Fruit fly (Drosophila melanogaster): Measurements from ENCODE around the gene CG31789.

Gene CG31789

DNA sequence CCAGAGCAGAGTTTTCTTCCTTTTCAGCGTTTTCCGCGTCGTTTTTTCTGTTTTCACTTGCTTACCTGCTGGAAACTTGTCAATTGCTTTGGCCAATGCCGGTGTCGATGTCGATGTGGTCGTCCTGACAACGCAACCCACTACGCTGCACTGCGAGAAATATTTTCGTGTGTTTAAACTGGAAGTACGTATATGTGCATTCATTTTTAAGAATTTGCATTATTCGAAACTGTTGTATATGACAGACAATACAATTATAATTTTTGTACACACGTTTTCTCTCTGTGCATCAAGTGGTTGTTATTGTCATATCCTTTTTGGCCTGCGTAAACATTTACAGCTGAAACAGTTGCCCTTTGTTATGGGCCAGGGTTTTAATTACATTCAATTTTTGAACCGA lies 10.3 kb downstream of the CG31789 start, which contains the start of gene IFT46 (continued):
- TF ChIP-seq CG17385 (GFP tag; optimal IDR thresholded peaks at IDR 0.05), result no peak
- no peak for TF ChIP-seq fd96Cb (tag; optimal IDR thresholded peaks at IDR 0.05)
- TF ChIP-seq CG17612 (GFP tag; IDR thresholded peaks at IDR 0.05), result no peak
- no peak for TF ChIP-seq Lpt (GFP tag; optimal IDR thresholded peaks at IDR 0.05)
- no peak for TF ChIP-seq CG33213 (GFP tag; optimal IDR thresholded peaks at IDR 0.05)
- TF ChIP-seq Stat92E (GFP tag; optimal IDR thresholded peaks at IDR 0.05), result no peak
- TF ChIP-seq CG6683 (GFP tag; optimal IDR thresholded peaks at IDR 0.05), result no peak
- TF ChIP-seq cad (GFP tag; optimal IDR thresholded peaks at IDR 0.05), result no peak
- peak; percentile 80 for TF ChIP-seq Med (GFP tag)
- no peak for TF ChIP-seq Dp (GFP tag; optimal IDR thresholded peaks at IDR 0.05)
- no peak for TF ChIP-seq ranshi (GFP tag; IDR thresholded peaks at IDR 0.05)
- TF ChIP-seq MESR4 (GFP tag; optimal IDR thresholded peaks at IDR 0.05), result no peak
- no peak for TF ChIP-seq wdn (GFP tag; IDR thresholded peaks at IDR 0.05)
- no peak for TF ChIP-seq Lim3 (GFP tag; IDR thresholded peaks at IDR 0.05)
- peak; percentile 11 for TF ChIP-seq CG18262 (tag; optimal IDR thresholded peaks at IDR 0.05)
- TF ChIP-seq CG32767 (GFP tag; IDR thresholded peaks at IDR 0.05), result no peak
- TF ChIP-seq Oli (tag; optimal IDR thresholded peaks at IDR 0.05), result no peak
- no peak; the same call in 2 of the 3 replicates for TF ChIP-seq CG14050 (GFP tag; IDR thresholded peaks at IDR 0.05)
- no peak for TF ChIP-seq bigmax (GFP tag; optimal IDR thresholded peaks at IDR 0.05)
- TF ChIP-seq CG14860 (GFP tag; IDR thresholded peaks at IDR 0.05; ENCODE audit: partially characterized antibody), result no peak
- peak; percentile 71 for TF ChIP-seq zfh1 (GFP tag; IDR thresholded peaks at IDR 0.05)
- TF ChIP-seq knrl (GFP tag; IDR thresholded peaks at IDR 0.05; ENCODE audit: partially characterized antibody), result no peak
- TF ChIP-seq CG17361 (GFP tag; IDR thresholded peaks at IDR 0.05), result no peak
- TF ChIP-seq Poxn (GFP tag; IDR thresholded peaks at IDR 0.05), result no peak
- TF ChIP-seq h (optimal IDR thresholded peaks at IDR 0.05), result no peak
- TF ChIP-seq CG4404 (GFP tag; IDR thresholded peaks at IDR 0.05), result peak; percentile 55
- no peak for TF ChIP-seq Blimp-1 (GFP tag; optimal IDR thresholded peaks at IDR 0.05)
- TF ChIP-seq ci (GFP tag; IDR thresholded peaks at IDR 0.05), result no peak
- no peak for TF ChIP-seq corto (GFP tag; optimal IDR thresholded peaks at IDR 0.05)
- no peak for TF ChIP-seq salm (tag; optimal IDR thresholded peaks at IDR 0.05)
- no peak for TF ChIP-seq CG11093 (GFP tag; IDR thresholded peaks at IDR 0.05)
- TF ChIP-seq CG31441 (GFP tag; IDR thresholded peaks at IDR 0.05), result no peak
- TF ChIP-seq CG9437 (GFP tag; optimal IDR thresholded peaks at IDR 0.05), result no peak
- no peak for TF ChIP-seq Opbp (GFP tag; IDR thresholded peaks at IDR 0.05; ENCODE audit: partially characterized antibody)
- TF ChIP-seq pros (GFP tag; optimal IDR thresholded peaks at IDR 0.05), result no peak
- no peak for TF ChIP-seq YL-1 (GFP tag; optimal IDR thresholded peaks at IDR 0.05)
- TF ChIP-seq CG7839 (tag; optimal IDR thresholded peaks at IDR 0.05), result no peak
- TF ChIP-seq MTF-1 (GFP tag; optimal IDR thresholded peaks at IDR 0.05; ENCODE audit: borderline replicate concordance), result no peak
- no peak for TF ChIP-seq Mad (GFP tag; optimal IDR thresholded peaks at IDR 0.05)
- TF ChIP-seq CG1529 (GFP tag; optimal IDR thresholded peaks at IDR 0.05), result no peak
- 0 out of 2 replicates have a peak, but pooled peaks have one; percentile 25 for TF ChIP-seq seq (GFP tag; IDR thresholded peaks at IDR 0.05)
- TF ChIP-seq fd3F (GFP tag; optimal IDR thresholded peaks at IDR 0.05), result no peak
- TF ChIP-seq Dref (GFP tag; IDR thresholded peaks at IDR 0.05), result no peak
- TF ChIP-seq crc (GFP tag; optimal IDR thresholded peaks at IDR 0.05), result no peak
- no peak for TF ChIP-seq Asciz (GFP tag; optimal IDR thresholded peaks at IDR 0.05)
- no peak for TF ChIP-seq CG10462 (GFP tag; optimal IDR thresholded peaks at IDR 0.05)
- TF ChIP-seq kah (GFP tag; optimal IDR thresholded peaks at IDR 0.05), result no peak
- no peak for TF ChIP-seq CG4820 (GFP tag; optimal IDR thresholded peaks at IDR 0.05)
- TF ChIP-seq gro (GFP tag; optimal IDR thresholded peaks at IDR 0.05), result peak; percentile 2
- no peak for TF ChIP-seq usp (GFP tag; optimal IDR thresholded peaks at IDR 0.05)
- TF ChIP-seq dpn (GFP tag; optimal IDR thresholded peaks at IDR 0.05), result peak; percentile 24 to 26
- no peak for TF ChIP-seq bbx (GFP tag; IDR thresholded peaks at IDR 0.05; ENCODE audit: partially characterized antibody)
